Fruit fly (Drosophila melanogaster) Kc167 (cell line): ENCODE data around the gene CG15170.

Experiments
- Myc ChIP-seq: fragments of >200 bp; optimal IDR thresholded peaks from 2 replicates; lab custom pipeline; 2017; ENCODE audit warnings: missing external identifiers
- psq ChIP-seq: fragments of >200 bp; optimal IDR thresholded peaks from 2 replicates; lab custom pipeline; 2017; ENCODE audit warnings: missing external identifiers

DNA sequence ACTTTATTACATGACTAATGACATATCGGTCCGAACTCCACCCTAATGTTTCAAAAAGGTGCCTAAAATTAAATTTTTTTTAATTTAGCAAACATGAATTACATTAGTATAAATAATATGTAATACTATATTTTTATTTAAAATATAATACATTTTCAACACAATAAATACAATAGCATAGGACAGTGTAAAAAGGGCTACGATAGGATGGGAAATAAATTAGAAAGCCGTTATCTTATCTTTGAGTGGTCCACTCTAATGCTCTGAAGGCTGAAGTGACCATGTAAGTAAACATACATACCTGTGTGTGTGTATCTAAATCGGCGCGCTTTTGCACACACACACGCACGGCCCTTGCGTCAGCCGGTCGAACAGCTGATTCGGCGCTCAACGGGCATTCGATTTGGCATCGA, 12.9 kb upstream of the CG15170 start, which contains the start of gene CG31793:
- TF ChIP-seq psq (lab: Kevin White, UChicago) (no peak), Myc (lab: Kevin White, UChicago) (no peak)
